Fruit fly (Drosophila melanogaster) S2 (cell line): ENCODE measurements around the gene CG46281.

Source experiments
- CG8478 ChIP-seq: fragments of >200 bp; optimal IDR thresholded peaks from 2 replicates; lab custom pipeline; 2018
- CTCF ChIP-seq, 2 experiments: fragments of >200 bp; optimal IDR thresholded peaks; 2 replicates each; lab custom pipeline; 2018

dm6 chr3R:13018284-13018900 is 11.7 kb downstream of the CG46281 start:
- TF ChIP-seq CTCF (optimal IDR thresholded peaks at IDR 0.05; lab: Kevin White, UChicago) (no peak), CG8478 (lab: Kevin White, UChicago) (no peak)
